Worm (Caenorhabditis elegans): ENCODE results near the gene C24H11.5.

Gene C24H11.5

DNA sequence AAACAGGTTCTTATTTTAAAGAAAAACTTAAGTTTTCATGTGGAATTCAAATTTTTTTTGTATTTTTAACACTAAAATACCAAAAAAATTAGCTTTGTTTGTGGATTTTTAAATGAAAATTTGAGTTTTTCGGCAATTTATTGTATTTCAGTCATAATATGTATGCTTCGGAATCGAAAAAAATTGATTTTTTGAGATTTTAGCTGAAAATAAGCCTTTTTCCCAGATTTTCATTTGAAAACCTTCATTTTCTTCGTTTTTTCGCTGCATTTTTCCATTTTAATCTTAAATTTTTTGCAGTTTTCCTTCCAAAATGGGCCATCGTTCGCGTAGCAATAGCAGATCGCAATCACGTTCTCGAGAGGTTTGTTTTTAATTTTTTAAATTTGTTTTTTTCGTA lies 46.1 kb downstream of the C24H11.5 start, which contains the start of gene rsp-8:
TSS of gene rsp-8 (plus strand) at position 301 of the 400 bp plus-strand sequence.
- TF ChIP-seq ceh-82 (tag; optimal IDR thresholded peaks at IDR 0.05) (no peak), ztf-4 (tag; optimal IDR thresholded peaks at IDR 0.05) (no peak), nhr-129 (tag; optimal IDR thresholded peaks at IDR 0.05) (no peak)

DNA sequence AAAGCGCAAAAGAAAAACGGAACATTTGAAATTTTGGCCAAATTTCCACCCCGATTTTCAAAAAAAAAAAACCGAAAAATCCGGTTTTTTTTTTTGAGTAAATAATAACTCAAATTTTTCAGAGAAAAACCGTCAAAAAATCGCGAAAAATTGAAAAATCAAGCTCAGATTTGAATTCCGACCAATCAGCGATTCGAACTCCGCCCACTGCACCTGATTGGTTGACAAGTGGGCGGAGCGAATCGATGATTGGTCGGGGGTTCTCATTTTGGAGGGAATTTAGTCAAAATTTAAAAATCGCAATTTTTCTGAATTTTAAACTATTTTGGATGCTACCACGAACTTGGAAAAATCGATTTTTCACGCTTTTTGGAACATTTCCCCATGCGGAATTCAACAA lies 49.0 kb downstream of the C24H11.5 start:
- TF ChIP-seq nhr-237 (tag; optimal IDR thresholded peaks at IDR 0.05), result no peak
- TF ChIP-seq ztf-4 (tag; optimal IDR thresholded peaks at IDR 0.05), result no peak
- no peak for TF ChIP-seq elt-3 (tag; optimal IDR thresholded peaks at IDR 0.05)
- no peak for TF ChIP-seq snpc-4 (tag; optimal IDR thresholded peaks at IDR 0.05)
- TF ChIP-seq unc-39 (tag; optimal IDR thresholded peaks at IDR 0.05), result no peak
- TF ChIP-seq skn-1 (tag; optimal IDR thresholded peaks at IDR 0.05), result no peak
- no peak for TF ChIP-seq fos-1 (tag; optimal IDR thresholded peaks at IDR 0.05)
- no peak for TF ChIP-seq nhr-23 (tag; optimal IDR thresholded peaks at IDR 0.05)
- no peak for TF ChIP-seq ztf-1 (GFP tag; conservative IDR thresholded peaks at IDR 0.05)
- no peak for TF ChIP-seq lin-11 (tag; optimal IDR thresholded peaks at IDR 0.05)
- no peak for TF ChIP-seq gmeb-1 (tag; optimal IDR thresholded peaks at IDR 0.05)

DNA sequence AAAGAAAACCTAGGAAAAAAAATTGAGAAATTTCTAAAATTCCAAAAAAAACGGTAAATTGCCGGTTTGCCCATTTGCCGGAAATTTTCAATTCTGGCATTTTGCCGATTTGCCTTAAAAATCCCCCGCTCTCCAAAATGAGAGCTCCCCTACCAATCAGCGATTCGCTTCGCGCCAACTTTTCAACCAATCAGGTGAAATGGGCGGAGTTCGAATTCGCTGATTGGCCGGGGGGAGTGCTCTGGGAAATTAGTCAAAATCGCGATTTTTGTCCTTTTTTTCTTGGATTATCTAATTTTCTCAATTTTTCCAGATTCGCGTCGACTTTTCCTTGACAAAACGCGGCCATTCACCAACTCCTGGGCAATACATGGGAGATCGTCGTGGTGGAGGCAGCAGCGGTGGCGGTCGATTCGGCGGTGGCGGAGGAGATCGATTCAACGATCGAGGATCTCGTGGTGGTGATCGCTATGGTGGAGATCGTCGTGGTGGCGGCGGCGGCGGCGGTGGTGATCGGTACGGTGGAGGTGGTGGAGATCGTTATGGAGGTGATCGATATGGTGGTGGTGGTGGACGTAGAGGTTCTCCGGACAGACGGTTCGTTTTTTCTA lies 49.7 kb downstream of the C24H11.5 start:
- no peak for TF ChIP-seq mab-5 (tag; optimal IDR thresholded peaks at IDR 0.05)
- no peak for TF ChIP-seq nhr-10 (tag; optimal IDR thresholded peaks at IDR 0.05)
- no peak for TF ChIP-seq sma-3 (GFP tag; optimal IDR thresholded peaks at IDR 0.05)
- no peak for TF ChIP-seq dmd-4 (tag; optimal IDR thresholded peaks at IDR 0.05)
- TF ChIP-seq nhr-12 (tag; optimal IDR thresholded peaks at IDR 0.05), result no peak
- TF ChIP-seq ztf-11 (tag; optimal IDR thresholded peaks at IDR 0.05), result no peak
- TF ChIP-seq nhr-237 (tag; optimal IDR thresholded peaks at IDR 0.05), result no peak
- TF ChIP-seq sma-9 (GFP tag; optimal IDR thresholded peaks at IDR 0.05), result no peak
- no peak for TF ChIP-seq sma-9 (tag; optimal IDR thresholded peaks at IDR 0.05)
- no peak for TF ChIP-seq C34F6.9 (tag; optimal IDR thresholded peaks at IDR 0.05)
- TF ChIP-seq ama-1 (optimal IDR thresholded peaks at IDR 0.05), result no peak
- TF ChIP-seq R02D3.7 (tag; optimal IDR thresholded peaks at IDR 0.05), result no peak
- no peak for TF ChIP-seq Y55F3AM.14 (GFP tag; optimal IDR thresholded peaks at IDR 0.05)
- no peak for TF ChIP-seq peb-1 (tag; optimal IDR thresholded peaks at IDR 0.05)
- no peak for TF ChIP-seq unc-55 (GFP tag; optimal IDR thresholded peaks at IDR 0.05)
